Fruit fly (Drosophila melanogaster) whole organism, embryonic: ENCODE results near the gene Ppm1.

ENCODE experiments used
- Aef1 ChIP-seq: fragments of 200-800 bp; sonication (Bioruptor generic); IDR thresholded peaks from 3 replicates; pipeline ENCODE4 v1.3.6; 2022; ENCODE audit warnings: missing biosample characterization, missing genetic modification characterization
- Blimp-1 ChIP-seq: fragments of 200-800 bp; sonication (Bioruptor generic); optimal IDR thresholded peaks from 3 replicates; lab custom pipeline; 2018; ENCODE audit warnings: missing biosample characterization, missing genetic modification characterization, mild to moderate bottlenecking, moderate library complexity, missing genetic modification reagents
- C15 ChIP-seq: fragments of 200-800 bp; sonication (Bioruptor generic); IDR thresholded peaks from 3 replicates; pipeline ENCODE4 v1.3.6; 2022; ENCODE audit warnings: missing biosample characterization, missing genetic modification characterization
- CG10654 ChIP-seq: fragments of 200-800 bp; sonication (Bioruptor generic); optimal IDR thresholded peaks from 2 replicates; lab custom pipeline; 2016; ENCODE audit warnings: missing biosample characterization, missing genetic modification characterization
- CG12942 ChIP-seq: fragments of 200-800 bp; sonication (Bioruptor generic); optimal IDR thresholded peaks from 3 replicates; lab custom pipeline; 2016; ENCODE audit warnings: missing biosample characterization, missing genetic modification characterization
- CG14710 ChIP-seq: fragments of 200-800 bp; sonication (Bioruptor generic); optimal IDR thresholded peaks from 3 replicates; lab custom pipeline; 2019; ENCODE audit warnings: missing biosample characterization, mild to moderate bottlenecking, missing genetic modification characterization, moderate library complexity
- CG14965 ChIP-seq: fragments of 200-800 bp; sonication (Bioruptor generic); optimal IDR thresholded peaks from 2 replicates; lab custom pipeline; 2016; ENCODE audit warnings: missing biosample characterization, missing genetic modification characterization, borderline replicate concordance
- CG15514 ChIP-seq: fragments of 200-800 bp; sonication (Bioruptor generic); optimal IDR thresholded peaks from 3 replicates; lab custom pipeline; 2017; ENCODE audit warnings: missing biosample characterization, missing genetic modification characterization, mild to moderate bottlenecking, moderate library complexity, missing genetic modification reagents
- CG15601 ChIP-seq: fragments of 200-800 bp; sonication (Bioruptor generic); optimal IDR thresholded peaks from 3 replicates; lab custom pipeline; 2019; ENCODE audit warnings: missing biosample characterization, mild to moderate bottlenecking, missing genetic modification characterization, moderate library complexity
- CG16815 ChIP-seq: fragments of 200-800 bp; sonication (Bioruptor generic); optimal IDR thresholded peaks from 3 replicates; lab custom pipeline; 2017; ENCODE audit warnings: missing biosample characterization, mild to moderate bottlenecking, missing genetic modification characterization
- CG17328 ChIP-seq: fragments of 200-800 bp; sonication (Bioruptor generic); IDR thresholded peaks from 2 replicates; pipeline ENCODE4 v1.3.6; 2022; ENCODE audit warnings: missing biosample characterization, missing genetic modification characterization
- CG18599 ChIP-seq: fragments of 200-800 bp; sonication (Bioruptor generic); optimal IDR thresholded peaks from 3 replicates; lab custom pipeline; 2017; ENCODE audit warnings: missing biosample characterization, missing genetic modification characterization, mild to moderate bottlenecking, moderate library complexity, missing genetic modification reagents
- CG18619 ChIP-seq: fragments of 200-800 bp; sonication (Bioruptor generic); optimal IDR thresholded peaks from 3 replicates; lab custom pipeline; 2017; ENCODE audit warnings: missing biosample characterization, mild to moderate bottlenecking, missing genetic modification characterization
- CG2678 ChIP-seq: fragments of 200-800 bp; sonication (Bioruptor generic); optimal IDR thresholded peaks from 3 replicates; lab custom pipeline; 2019; ENCODE audit warnings: missing biosample characterization, mild to moderate bottlenecking, missing genetic modification characterization, moderate library complexity
- CG2889 ChIP-seq: fragments of 200-800 bp; sonication (Bioruptor generic); IDR thresholded peaks from 3 replicates; pipeline ENCODE4 v1.3.6; 2022; ENCODE audit warnings: missing biosample characterization, missing genetic modification characterization
- CG4360 ChIP-seq: fragments of 200-800 bp; sonication (Bioruptor generic); IDR thresholded peaks from 2 replicates; pipeline ENCODE4 v1.3.6; 2022; ENCODE audit warnings: missing biosample characterization, missing genetic modification characterization
- CG4404 ChIP-seq: fragments of 200-800 bp; sonication (Bioruptor generic); IDR thresholded peaks from 2 replicates; pipeline ENCODE4 v1.3.6; 2022; ENCODE audit warnings: missing biosample characterization, missing genetic modification characterization
- CG4854 ChIP-seq: fragments of 200-800 bp; sonication (Bioruptor generic); optimal IDR thresholded peaks from 2 replicates; lab custom pipeline; 2016; ENCODE audit warnings: missing biosample characterization, missing genetic modification characterization, inconsistent platforms
- CG5953 ChIP-seq: fragments of 200-800 bp; sonication (Bioruptor generic); IDR thresholded peaks from 2 replicates; pipeline ENCODE4 v1.3.6; 2022; ENCODE audit warnings: missing biosample characterization, missing genetic modification characterization
- CG6272 ChIP-seq: fragments of 200-800 bp; sonication (Bioruptor generic); IDR thresholded peaks from 2 replicates; pipeline ENCODE4 v1.3.6; 2022; ENCODE audit warnings: missing biosample characterization, missing genetic modification characterization
- CG7271 ChIP-seq: fragments of 200-800 bp; sonication (Bioruptor generic); optimal IDR thresholded peaks from 2 replicates; lab custom pipeline; 2018; ENCODE audit warnings: missing biosample characterization, mild to moderate bottlenecking, missing genetic modification characterization, moderate library complexity
- CG7372 ChIP-seq: fragments of 200-800 bp; sonication (Bioruptor generic); IDR thresholded peaks from 2 replicates; pipeline ENCODE4 v1.3.6; 2022; ENCODE audit warnings: missing biosample characterization, missing genetic modification characterization
- CG7839 ChIP-seq: fragments of 200-800 bp; sonication (Bioruptor generic); optimal IDR thresholded peaks from 3 replicates; lab custom pipeline; 2018; ENCODE audit warnings: missing biosample characterization, mild to moderate bottlenecking, missing genetic modification characterization, moderate library complexity
- CG9215 ChIP-seq: fragments of 200-800 bp; sonication (Bioruptor generic); IDR thresholded peaks from 2 replicates; pipeline ENCODE4 v1.3.6; 2022; ENCODE audit warnings: missing biosample characterization, missing genetic modification characterization
- CG9609 ChIP-seq: fragments of 200-800 bp; sonication (Bioruptor generic); optimal IDR thresholded peaks from 3 replicates; lab custom pipeline; 2016; ENCODE audit warnings: missing biosample characterization, missing genetic modification characterization
- Dip2 ChIP-seq: fragments of 200-800 bp; sonication (Bioruptor generic); IDR thresholded peaks from 2 replicates; pipeline ENCODE4 v1.3.6; 2022; ENCODE audit warnings: missing biosample characterization, missing genetic modification characterization
- GATAe ChIP-seq: fragments of 200-800 bp; sonication (Bioruptor generic); conservative IDR thresholded peaks from 2 replicates; pipeline ENCODE4 v1.3.6; 2022; ENCODE audit warnings: missing biosample characterization, missing genetic modification characterization
- Gsc ChIP-seq: fragments of 200-800 bp; sonication (Bioruptor generic); IDR thresholded peaks from 2 replicates; pipeline ENCODE4 v1.3.6; 2022; ENCODE audit warnings: missing biosample characterization, missing genetic modification characterization
- Hr3 ChIP-seq: fragments of 200-800 bp; sonication (Bioruptor generic); optimal IDR thresholded peaks from 3 replicates; lab custom pipeline; 2016; ENCODE audit warnings: missing biosample characterization, missing genetic modification characterization
- Hsf ChIP-seq: fragments of 200-800 bp; sonication (Bioruptor generic); optimal IDR thresholded peaks from 3 replicates; lab custom pipeline; 2016; ENCODE audit warnings: missing biosample characterization, missing genetic modification characterization
- MTF-1 ChIP-seq: fragments of 200-800 bp; sonication (Bioruptor generic); optimal IDR thresholded peaks from 2 replicates; lab custom pipeline; 2018; ENCODE audit warnings: missing biosample characterization, mild to moderate bottlenecking, missing genetic modification characterization, borderline replicate concordance
- Max ChIP-seq: fragments of 200-800 bp; sonication (Bioruptor generic); optimal IDR thresholded peaks from 2 replicates; lab custom pipeline; 2016; ENCODE audit warnings: missing biosample characterization, mild to moderate bottlenecking, missing genetic modification characterization
- NC2β ChIP-seq: fragments of 200-800 bp; sonication (Bioruptor generic); optimal IDR thresholded peaks from 2 replicates; lab custom pipeline; 2016; ENCODE audit warnings: missing biosample characterization, missing genetic modification characterization
- Nf-YC ChIP-seq: fragments of 200-800 bp; optimal IDR thresholded peaks from 3 replicates; lab custom pipeline; 2019; ENCODE audit warnings: missing biosample characterization, mild to moderate bottlenecking, missing genetic modification characterization, moderate library complexity
- Taf1 ChIP-seq: fragments of 200-800 bp; sonication (Bioruptor generic); IDR thresholded peaks from 2 replicates; pipeline ENCODE4 v1.3.6; 2022; ENCODE audit warnings: missing biosample characterization, missing genetic modification characterization
- aop ChIP-seq: fragments of 200-800 bp; sonication (Bioruptor generic); IDR thresholded peaks from 2 replicates; pipeline ENCODE4 v1.3.6; 2022; ENCODE audit warnings: missing biosample characterization, missing genetic modification characterization
- bsh ChIP-seq, 2 experiments: fragments of 200-800 bp; sonication (Bioruptor generic); optimal IDR thresholded peaks; 2 replicates each; lab custom pipeline; 2017 to 2018; ENCODE audit warnings: mild to moderate bottlenecking in 2 of 2, missing biosample characterization in 2 of 2, missing genetic modification characterization in 2 of 2, moderate library complexity in 1 of 2
- chn ChIP-seq: fragments of 200-800 bp; sonication (Bioruptor generic); optimal IDR thresholded peaks from 2 replicates; lab custom pipeline; 2016; ENCODE audit warnings: missing biosample characterization, missing genetic modification characterization
- disco-r ChIP-seq: fragments of 200-800 bp; sonication (Bioruptor generic); optimal IDR thresholded peaks from 2 replicates; lab custom pipeline; 2016; ENCODE audit warnings: missing biosample characterization, missing genetic modification characterization
- fd3F ChIP-seq: fragments of 200-800 bp; sonication (Bioruptor generic); optimal IDR thresholded peaks from 2 replicates; lab custom pipeline; 2018; ENCODE audit warnings: missing biosample characterization, mild to moderate bottlenecking, missing genetic modification characterization, moderate library complexity
- fd64A ChIP-seq: fragments of 200-800 bp; sonication (Bioruptor generic); optimal IDR thresholded peaks from 3 replicates; lab custom pipeline; 2018; ENCODE audit warnings: missing biosample characterization, mild to moderate bottlenecking, missing genetic modification characterization
- gce ChIP-seq: fragments of 200-800 bp; sonication (Bioruptor generic); IDR thresholded peaks from 3 replicates; pipeline ENCODE4 v1.3.6; 2022; ENCODE audit warnings: missing biosample characterization, missing genetic modification characterization
- gcm ChIP-seq: fragments of 200-800 bp; sonication (Bioruptor generic); optimal IDR thresholded peaks from 2 replicates; lab custom pipeline; 2019; ENCODE audit warnings: missing biosample characterization, mild to moderate bottlenecking, missing genetic modification characterization, moderate library complexity
- hth ChIP-seq: fragments of >200 bp; optimal IDR thresholded peaks from 2 replicates; lab custom pipeline; 2017; ENCODE audit warnings: inconsistent platforms
- lola ChIP-seq, 3 experiments: fragments of >200 bp in 2 of 3; fragments of 200-800 bp in 1 of 3; sonication (Bioruptor generic) in 1 of 3; optimal IDR thresholded peaks; 2 replicates each; lab custom pipeline; 2017 to 2019; ENCODE audit warnings: missing biosample characterization in 3 of 3, missing genetic modification characterization in 3 of 3, mild to moderate bottlenecking in 1 of 3, moderate library complexity in 1 of 3
- nmo ChIP-seq: fragments of 200-800 bp; sonication (Bioruptor generic); optimal IDR thresholded peaks from 2 replicates; lab custom pipeline; 2018; ENCODE audit warnings: missing biosample characterization, mild to moderate bottlenecking, missing genetic modification characterization, moderate library complexity
- seq ChIP-seq: fragments of 200-800 bp; sonication (Bioruptor generic); IDR thresholded peaks from 2 replicates; pipeline ENCODE4 v1.3.6; 2022; ENCODE audit warnings: missing biosample characterization, missing genetic modification characterization
- vnd ChIP-seq: fragments of 200-800 bp; sonication (Bioruptor generic); IDR thresholded peaks from 3 replicates; pipeline ENCODE4 v1.3.6; 2022; ENCODE audit warnings: missing biosample characterization, missing genetic modification characterization; ENCODE audit not compliant: partially characterized antibody
- yki ChIP-seq: fragments of >200 bp; optimal IDR thresholded peaks from 3 replicates; lab custom pipeline; 2018
- zf30C ChIP-seq: fragments of 200-800 bp; sonication (Bioruptor generic); optimal IDR thresholded peaks from 3 replicates; lab custom pipeline; 2018; ENCODE audit warnings: missing biosample characterization, mild to moderate bottlenecking, missing genetic modification characterization
- zfh1 ChIP-seq: fragments of 200-800 bp; sonication (Bioruptor generic); IDR thresholded peaks from 3 replicates; pipeline ENCODE4 v1.3.6; 2022; ENCODE audit warnings: missing biosample characterization, missing genetic modification characterization

Ppm1 gene

DNA sequence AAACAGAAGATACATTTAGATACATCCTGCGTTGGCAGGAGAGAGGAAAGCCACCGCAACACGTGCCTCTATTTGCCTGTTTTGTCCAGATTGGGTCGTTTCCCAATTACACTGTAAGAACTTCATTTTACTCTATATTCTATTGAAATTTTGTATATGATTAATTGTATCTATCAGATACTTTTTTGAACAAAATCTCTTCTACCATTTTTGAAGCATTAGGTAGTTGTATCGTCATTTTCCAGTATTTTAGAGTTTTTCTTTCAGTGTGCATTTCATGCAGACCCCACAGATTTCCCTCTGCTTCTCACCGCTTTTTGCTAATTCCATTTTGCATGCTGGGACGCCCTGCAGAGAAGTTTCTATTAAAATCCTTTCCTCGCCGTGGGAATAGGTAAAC lies 26.6 kb upstream of the Ppm1 start (continued):
- no peak for TF ChIP-seq Gsc (GFP tag; lab: Robert Waterston, UW)
- no peak for TF ChIP-seq Nf-YC (tag; lab: Kevin White, UChicago)
- TF ChIP-seq CG18619 (GFP tag; lab: Kevin White, UChicago), result peak; percentile 26
- no peak for TF ChIP-seq CG4854
- TF ChIP-seq hth (lab: Kevin White, UChicago), result no peak
- 0 out of 3 replicates have a peak, but pooled peaks have one; percentile 31 for TF ChIP-seq C15 (GFP tag; lab: Robert Waterston, UW)
- TF ChIP-seq CG6272 (GFP tag; lab: Robert Waterston, UW), result no peak
- no peak for TF ChIP-seq vnd
- TF ChIP-seq fd3F (GFP tag; lab: Kevin White, UChicago), result no peak
- peak; percentile 51; the same call in 1 of the 2 replicates for TF ChIP-seq CG17328 (GFP tag; lab: Robert Waterston, UW)
- no peak for TF ChIP-seq gce (GFP tag; lab: Robert Waterston, UW)
- TF ChIP-seq CG7839 (tag; lab: Kevin White, UChicago), result peak; percentile 70
- TF ChIP-seq seq (GFP tag; lab: Robert Waterston, UW), result no peak
- TF ChIP-seq CG12942 (GFP tag; lab: Kevin White, UChicago), result no peak
- peak; percentile 18 for TF ChIP-seq MTF-1 (GFP tag; lab: Kevin White, UChicago)
- TF ChIP-seq Hsf (GFP tag; lab: Kevin White, UChicago), result peak; percentile 51
- TF ChIP-seq zfh1 (GFP tag; lab: Robert Waterston, UW), result peak; percentile 60; the same call in 2 of the 3 replicates
- TF ChIP-seq nmo, result peak; percentile 42
- peak; percentile 2 for TF ChIP-seq CG15514
- peak; percentile 8 for TF ChIP-seq Hr3
- TF ChIP-seq Aef1 (GFP tag; lab: Robert Waterston, UW), result peak; percentile 42; the same call in 2 of the 3 replicates
- TF ChIP-seq CG16815, result peak; percentile 26
- peak; percentile 72 for TF ChIP-seq CG18599 (GFP tag; lab: Kevin White, UChicago)
- no peak for TF ChIP-seq Max (GFP tag; lab: Kevin White, UChicago)
- no peak for TF ChIP-seq disco-r (GFP tag; lab: Kevin White, UChicago)
- TF ChIP-seq CG2678 (tag; lab: Kevin White, UChicago), result peak; percentile 65
- TF ChIP-seq CG9215, result peak; percentile 41; the same call in 1 of the 2 replicates
- TF ChIP-seq chn (GFP tag; lab: Kevin White, UChicago), result no peak
- TF ChIP-seq lola (GFP tag; optimal IDR thresholded peaks at IDR 0.05; lab: Kevin White, UChicago), result peak in 1 of 3 experiments; percentile 6
- no peak for TF ChIP-seq gcm (GFP tag; lab: Kevin White, UChicago)
- TF ChIP-seq Blimp-1 (GFP tag; lab: Kevin White, UChicago), result peak; percentile 51
- TF ChIP-seq CG14710 (tag; lab: Kevin White, UChicago), result peak; percentile 31
- no peak for TF ChIP-seq Taf1 (GFP tag; lab: Robert Waterston, UW)
- no peak for TF ChIP-seq CG4360
- no peak for TF ChIP-seq fd64A
- 0 out of 3 replicates have a peak, but pooled peaks have one; percentile 30 for TF ChIP-seq CG2889 (GFP tag; lab: Robert Waterston, UW)
- TF ChIP-seq CG5953 (GFP tag; lab: Robert Waterston, UW), result no peak
- no peak for TF ChIP-seq NC2β (GFP tag; lab: Kevin White, UChicago)
- no peak for TF ChIP-seq CG7271 (tag; lab: Kevin White, UChicago)
- no peak for TF ChIP-seq yki (lab: Kevin White, UChicago)
- no peak for TF ChIP-seq aop
- TF ChIP-seq bsh (GFP tag; optimal IDR thresholded peaks at IDR 0.05; lab: Kevin White, UChicago), result peak; percentile 19 to 67
- no peak for TF ChIP-seq Dip2 (GFP tag; lab: Robert Waterston, UW)
- TF ChIP-seq CG7372, result no peak
- no peak for TF ChIP-seq CG4404
- TF ChIP-seq CG10654 (GFP tag; lab: Kevin White, UChicago), result peak; percentile 30
- no peak for TF ChIP-seq GATAe (GFP tag; lab: Robert Waterston, UW)
- no peak for TF ChIP-seq CG14965 (GFP tag; lab: Kevin White, UChicago)
- TF ChIP-seq zf30C (GFP tag; lab: Kevin White, UChicago), result peak; percentile 5
- TF ChIP-seq CG15601 (tag; lab: Kevin White, UChicago), result peak; percentile 27
- TF ChIP-seq CG9609, result no peak
